Fruit fly (Drosophila melanogaster): Measurements from ENCODE around the gene alpha-Est3.
A peak's percentile ranks its signal among the peaks of the same experiment; 100 is the strongest.

DNA sequence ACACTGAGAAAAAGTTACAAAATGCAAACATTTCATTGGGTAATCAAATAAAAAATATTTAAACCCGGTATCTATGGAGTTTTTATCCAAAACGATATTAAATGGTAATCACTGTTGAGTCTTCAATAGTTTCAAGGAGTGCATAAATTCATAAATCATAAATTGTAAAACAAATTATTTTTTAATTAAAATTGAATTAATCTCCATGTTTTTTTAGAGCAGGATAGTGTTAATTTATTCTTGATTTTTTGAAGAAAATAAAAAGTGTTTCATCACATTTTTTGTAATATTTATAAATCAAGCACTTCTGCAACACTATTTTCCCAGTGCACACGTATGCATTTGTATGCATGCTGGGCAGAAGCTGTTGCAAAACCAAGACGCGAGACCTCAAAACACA is 50.5 kb downstream of the alpha-Est3 start:
- TF ChIP-seq Sp1 (GFP tag; optimal IDR thresholded peaks at IDR 0.05) (peak; percentile 64), Hr83 (GFP tag; optimal IDR thresholded peaks at IDR 0.05; ENCODE audit: poor library complexity, severe bottlenecking) (no peak), psq (GFP tag; optimal IDR thresholded peaks at IDR 0.05) (peak; percentile 59), sage (GFP tag; optimal IDR thresholded peaks at IDR 0.05) (no peak), brk (GFP tag; optimal IDR thresholded peaks at IDR 0.05) (no peak), sv (GFP tag; optimal IDR thresholded peaks at IDR 0.05) (no peak), GATAd (GFP tag; optimal IDR thresholded peaks at IDR 0.05) (no peak), Dfd (GFP tag; optimal IDR thresholded peaks at IDR 0.05) (no peak), Hr78 (GFP tag; optimal IDR thresholded peaks at IDR 0.05) (no peak), dsf (GFP tag; optimal IDR thresholded peaks at IDR 0.05; ENCODE audit: borderline replicate concordance) (no peak), rgr (GFP tag; optimal IDR thresholded peaks at IDR 0.05) (peak; percentile 52), N (GFP tag; optimal IDR thresholded peaks at IDR 0.05) (no peak)
